Fruit fly (Drosophila melanogaster): ENCODE results near the gene CG13950.
A peak's percentile ranks its signal among the peaks of the same experiment; 100 is the strongest.

CG13950 gene

DNA sequence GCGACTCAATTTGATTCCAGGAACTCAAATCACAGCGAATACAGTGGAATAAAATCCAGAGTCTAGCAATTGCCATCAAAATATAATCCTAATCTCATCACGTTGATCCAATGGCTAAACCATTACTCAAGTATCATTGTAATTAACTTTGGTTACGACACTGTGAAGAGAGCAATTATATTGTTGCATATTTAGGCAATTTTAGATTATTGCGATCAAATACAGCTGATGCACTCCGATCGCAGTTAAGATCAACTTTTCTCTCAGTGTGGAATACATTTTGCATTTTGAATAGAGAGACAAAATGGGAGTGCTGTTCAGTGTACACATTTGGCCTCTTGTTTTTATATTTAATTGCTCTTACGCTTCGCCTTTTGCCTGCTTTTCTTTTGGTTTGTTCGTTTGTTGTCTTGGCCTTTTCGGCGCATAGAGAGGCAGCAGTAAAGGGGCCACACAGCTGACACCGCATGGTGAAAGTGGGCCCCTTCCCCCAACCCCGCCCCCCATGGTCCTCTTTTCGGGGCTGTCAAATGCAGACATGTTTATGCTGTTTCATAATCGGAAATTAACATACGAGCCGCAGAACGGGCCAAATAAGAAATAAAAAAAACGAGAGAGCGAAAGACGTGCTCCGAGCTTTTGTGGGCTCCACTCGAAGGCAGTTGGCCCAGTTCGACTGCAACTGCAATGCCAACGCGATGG, 13.7 kb upstream of the CG13950 start (continued):
- TF ChIP-seq CG4730 (GFP tag; IDR thresholded peaks at IDR 0.05), result no peak
- TF ChIP-seq CG9876 (GFP tag; optimal IDR thresholded peaks at IDR 0.05), result no peak
- no peak for TF ChIP-seq Sry-β (GFP tag; optimal IDR thresholded peaks at IDR 0.05)
- TF ChIP-seq rib (GFP tag; IDR thresholded peaks at IDR 0.05), result no peak
- TF ChIP-seq cato (GFP tag; optimal IDR thresholded peaks at IDR 0.05; ENCODE audit: borderline replicate concordance), result peak; percentile 1
- peak; percentile 39 for TF ChIP-seq Hmr (GFP tag; optimal IDR thresholded peaks at IDR 0.05)
- TF ChIP-seq ATbp (GFP tag; optimal IDR thresholded peaks at IDR 0.05), result peak; percentile 74
- TF ChIP-seq trem (tag; optimal IDR thresholded peaks at IDR 0.05), result peak; percentile 25
- TF ChIP-seq CG7987 (GFP tag; optimal IDR thresholded peaks at IDR 0.05), result no peak
- TF ChIP-seq exex (tag; optimal IDR thresholded peaks at IDR 0.05), result no peak
- no peak for TF ChIP-seq ranshi (GFP tag; IDR thresholded peaks at IDR 0.05)
- TF ChIP-seq sens (GFP tag), result peak; percentile 96
- no peak for TF ChIP-seq Sin3A (optimal IDR thresholded peaks at IDR 0.05)
- peak; percentile 88 for TF ChIP-seq dmrt99B (tag; optimal IDR thresholded peaks at IDR 0.05)
- no peak for TF ChIP-seq zen (tag; optimal IDR thresholded peaks at IDR 0.05)
- 0 out of 3 replicates have a peak, but pooled peaks have one; percentile 50 for TF ChIP-seq CG3726 (GFP tag; IDR thresholded peaks at IDR 0.05)
- TF ChIP-seq CG18011 (GFP tag; optimal IDR thresholded peaks at IDR 0.05), result no peak
- peak; percentile 55 for TF ChIP-seq tap (tag; optimal IDR thresholded peaks at IDR 0.05)
- peak; percentile 8 for TF ChIP-seq corto (GFP tag; optimal IDR thresholded peaks at IDR 0.05)
- peak; percentile 11 for TF ChIP-seq CG8281 (tag; optimal IDR thresholded peaks at IDR 0.05)
- TF ChIP-seq CG42726 (GFP tag; IDR thresholded peaks at IDR 0.05; ENCODE audit: partially characterized antibody), result no peak
- peak; percentile 32 for TF ChIP-seq gro (GFP tag; optimal IDR thresholded peaks at IDR 0.05)
- peak; percentile 35 for TF ChIP-seq p53 (GFP tag; optimal IDR thresholded peaks at IDR 0.05)
- TF ChIP-seq YL-1 (GFP tag; optimal IDR thresholded peaks at IDR 0.05), result no peak
- peak; percentile 33 for TF ChIP-seq tx (GFP tag; optimal IDR thresholded peaks at IDR 0.05)
- TF ChIP-seq br (optimal IDR thresholded peaks at IDR 0.05), result no peak
- no peak for TF ChIP-seq ERR (GFP tag; optimal IDR thresholded peaks at IDR 0.05)
- peak; percentile 38 for TF ChIP-seq CG1602 (GFP tag; optimal IDR thresholded peaks at IDR 0.05)
- TF ChIP-seq CG4707 (GFP tag; optimal IDR thresholded peaks at IDR 0.05), result peak; percentile 58
- no peak for TF ChIP-seq fd64A (GFP tag; optimal IDR thresholded peaks at IDR 0.05)
- TF ChIP-seq CG12942 (GFP tag; optimal IDR thresholded peaks at IDR 0.05), result peak; percentile 54
- peak; percentile 47 for TF ChIP-seq D19A (tag; optimal IDR thresholded peaks at IDR 0.05)
- peak; percentile 58; the same call in 1 of the 2 replicates for TF ChIP-seq CG14441 (GFP tag; IDR thresholded peaks at IDR 0.05)
- peak; percentile 54 for TF ChIP-seq mam (GFP tag; optimal IDR thresholded peaks at IDR 0.05)
- TF ChIP-seq jigr1 (GFP tag; IDR thresholded peaks at IDR 0.05), result no peak
- no peak for TF ChIP-seq slou (GFP tag; optimal IDR thresholded peaks at IDR 0.05)
- no peak for TF ChIP-seq E2f2 (GFP tag; IDR thresholded peaks at IDR 0.05)
- TF ChIP-seq grau (tag; optimal IDR thresholded peaks at IDR 0.05), result peak; percentile 62
- no peak for TF ChIP-seq Lim3 (GFP tag; IDR thresholded peaks at IDR 0.05)
- TF ChIP-seq ash1 (GFP tag; optimal IDR thresholded peaks at IDR 0.05), result no peak

All from whole organism, embryonic.